Worm (Caenorhabditis elegans) whole organism, L2 larva: Measurements from ENCODE around the gene rha-2.

ENCODE experiments used
- C34F6.9 ChIP-seq: fragments of 150-350 bp; optimal IDR thresholded peaks from 2 replicates; lab custom pipeline; 2014; ENCODE audit warnings: missing biosample characterization, missing genetic modification characterization
- F13H6.1 ChIP-seq: sonication (generic microtip); optimal IDR thresholded peaks from 2 replicates; lab custom pipeline; 2016; ENCODE audit warnings: missing genetic modification characterization, missing compliant biosample characterization
- R02D3.7 ChIP-seq: fragments of 150-350 bp; optimal IDR thresholded peaks from 2 replicates; lab custom pipeline; 2014; ENCODE audit warnings: missing biosample characterization, missing genetic modification characterization
- ZK546.5 ChIP-seq: sonication (generic microtip); optimal IDR thresholded peaks from 2 replicates; lab custom pipeline; 2017; ENCODE audit warnings: missing biosample characterization, missing genetic modification characterization
- aly-2 ChIP-seq: fragments of 150-350 bp; optimal IDR thresholded peaks from 2 replicates; lab custom pipeline; 2014; ENCODE audit warnings: missing biosample characterization, missing genetic modification characterization
- ama-1 ChIP-seq: fragments of 150-350 bp; optimal IDR thresholded peaks from 2 replicates; lab custom pipeline; 2018; ENCODE audit warnings: inconsistent platforms
- blmp-1 ChIP-seq: sonication (generic microtip); optimal IDR thresholded peaks from 2 replicates; lab custom pipeline; 2017; ENCODE audit warnings: missing genetic modification characterization, mild to moderate bottlenecking, missing compliant biosample characterization, antibody characterized with exemption, moderate library complexity; ENCODE audit not compliant: insufficient read depth
- ceh-16 ChIP-seq: fragments of 150-350 bp; optimal IDR thresholded peaks from 2 replicates; lab custom pipeline; 2014; ENCODE audit warnings: missing biosample characterization, missing genetic modification characterization
- dmd-4 ChIP-seq: sonication (generic microtip); optimal IDR thresholded peaks from 2 replicates; lab custom pipeline; 2017; ENCODE audit warnings: missing biosample characterization, missing genetic modification characterization
- elt-3 ChIP-seq: sonication (generic microtip); optimal IDR thresholded peaks from 2 replicates; lab custom pipeline; 2017; ENCODE audit warnings: missing biosample characterization, missing genetic modification characterization
- gmeb-1 ChIP-seq: fragments of 150-350 bp; optimal IDR thresholded peaks from 2 replicates; lab custom pipeline; 2014; ENCODE audit warnings: missing biosample characterization, missing genetic modification characterization
- lin-13 ChIP-seq: fragments of 150-350 bp; optimal IDR thresholded peaks from 2 replicates; lab custom pipeline; 2014; ENCODE audit warnings: missing biosample characterization, missing genetic modification reagents, missing genetic modification characterization
- lin-39 ChIP-seq: fragments of 150-350 bp; optimal IDR thresholded peaks from 2 replicates; lab custom pipeline; 2014; ENCODE audit warnings: missing biosample characterization, missing genetic modification reagents, missing genetic modification characterization
- lsy-2 ChIP-seq, 2 experiments: fragments of 150-350 bp in 1 of 2; sonication (generic microtip) in 1 of 2; optimal IDR thresholded peaks; 2 replicates each; lab custom pipeline; 2014 to 2017; ENCODE audit warnings: missing biosample characterization in 2 of 2, missing genetic modification characterization in 2 of 2
- mab-5 ChIP-seq: fragments of 150-350 bp; optimal IDR thresholded peaks from 2 replicates; lab custom pipeline; 2014; ENCODE audit warnings: missing biosample characterization, missing genetic modification characterization
- mbf-1 ChIP-seq: sonication (generic microtip); optimal IDR thresholded peaks from 2 replicates; lab custom pipeline; 2017; ENCODE audit warnings: missing biosample characterization, missing genetic modification characterization
- mdl-1 ChIP-seq, 2 experiments: fragments of 150-350 bp in 1 of 2; sonication (generic microtip) in 1 of 2; optimal IDR thresholded peaks; 2 replicates each; lab custom pipeline; 2017; ENCODE audit warnings: missing biosample characterization in 2 of 2, missing genetic modification characterization in 2 of 2
- nhr-10 ChIP-seq: sonication (generic microtip); optimal IDR thresholded peaks from 2 replicates; lab custom pipeline; 2017; ENCODE audit warnings: missing biosample characterization, missing genetic modification characterization
- nhr-129 ChIP-seq: fragments of 150-350 bp; optimal IDR thresholded peaks from 2 replicates; lab custom pipeline; 2014; ENCODE audit warnings: missing biosample characterization, missing genetic modification characterization
- nhr-21 ChIP-seq: fragments of 150-350 bp; optimal IDR thresholded peaks from 2 replicates; lab custom pipeline; 2014; ENCODE audit warnings: missing biosample characterization, missing genetic modification characterization
- nhr-23 ChIP-seq: fragments of 150-350 bp; optimal IDR thresholded peaks from 2 replicates; lab custom pipeline; 2014; ENCODE audit warnings: missing biosample characterization, missing genetic modification reagents, missing genetic modification characterization
- nhr-237 ChIP-seq: fragments of 150-350 bp; optimal IDR thresholded peaks from 2 replicates; lab custom pipeline; 2014; ENCODE audit warnings: missing biosample characterization, missing genetic modification characterization
- nhr-25 ChIP-seq: fragments of 150-350 bp; sonication (generic microtip); optimal IDR thresholded peaks from 3 replicates; lab custom pipeline; 2014; ENCODE audit warnings: missing biosample characterization, missing genetic modification characterization
- nhr-6 ChIP-seq: fragments of 150-350 bp; optimal IDR thresholded peaks from 2 replicates; lab custom pipeline; 2014; ENCODE audit warnings: missing biosample characterization, missing genetic modification characterization
- peb-1 ChIP-seq: fragments of 150-350 bp; optimal IDR thresholded peaks from 2 replicates; lab custom pipeline; 2014; ENCODE audit warnings: missing biosample characterization, missing genetic modification characterization
- sem-4 ChIP-seq: fragments of 150-350 bp; optimal IDR thresholded peaks from 2 replicates; lab custom pipeline; 2014; ENCODE audit warnings: missing biosample characterization, missing genetic modification reagents, missing genetic modification characterization
- skn-1 ChIP-seq: sonication (generic microtip); optimal IDR thresholded peaks from 2 replicates; lab custom pipeline; 2017; ENCODE audit warnings: missing biosample characterization, missing genetic modification characterization
- sma-9 ChIP-seq, 2 experiments: fragments of 150-350 bp in 1 of 2; sonication (generic microtip) in 1 of 2; optimal IDR thresholded peaks; 2 replicates each; lab custom pipeline; 2014 to 2016; ENCODE audit warnings: missing genetic modification characterization in 2 of 2, mild to moderate bottlenecking in 1 of 2, missing biosample characterization in 1 of 2, missing compliant biosample characterization in 1 of 2, missing genetic modification reagents in 1 of 2, moderate library complexity in 1 of 2
- snpc-4 ChIP-seq: fragments of 150-350 bp; optimal IDR thresholded peaks from 2 replicates; lab custom pipeline; 2014; ENCODE audit warnings: missing biosample characterization, missing genetic modification characterization
- unc-39 ChIP-seq: fragments of 150-350 bp; optimal IDR thresholded peaks from 2 replicates; lab custom pipeline; 2014; ENCODE audit warnings: missing biosample characterization, missing genetic modification characterization
- unc-55 ChIP-seq: fragments of 150-350 bp; sonication (generic microtip); optimal IDR thresholded peaks from 3 replicates; lab custom pipeline; 2014; ENCODE audit warnings: missing biosample characterization, missing genetic modification reagents, missing genetic modification characterization
- unc-62 ChIP-seq: fragments of 150-350 bp; optimal IDR thresholded peaks from 2 replicates; lab custom pipeline; 2014; ENCODE audit warnings: missing biosample characterization, missing genetic modification reagents, missing genetic modification characterization
- zag-1 ChIP-seq: fragments of 150-350 bp; optimal IDR thresholded peaks from 2 replicates; lab custom pipeline; 2014; ENCODE audit warnings: missing biosample characterization, missing genetic modification characterization
- ztf-1 ChIP-seq: fragments of 200-800 bp; sonication (Bioruptor generic); conservative IDR thresholded peaks from 2 replicates; pipeline ENCODE4 v1.3.6; 2022; ENCODE audit warnings: missing genetic modification characterization, missing compliant biosample characterization
- ztf-11 ChIP-seq: sonication (generic microtip); optimal IDR thresholded peaks from 2 replicates; lab custom pipeline; 2017; ENCODE audit warnings: missing biosample characterization, missing genetic modification characterization
- ztf-4 ChIP-seq: fragments of 150-350 bp; optimal IDR thresholded peaks from 2 replicates; lab custom pipeline; 2014; ENCODE audit warnings: missing biosample characterization, missing genetic modification characterization

Gene rha-2

DNA sequence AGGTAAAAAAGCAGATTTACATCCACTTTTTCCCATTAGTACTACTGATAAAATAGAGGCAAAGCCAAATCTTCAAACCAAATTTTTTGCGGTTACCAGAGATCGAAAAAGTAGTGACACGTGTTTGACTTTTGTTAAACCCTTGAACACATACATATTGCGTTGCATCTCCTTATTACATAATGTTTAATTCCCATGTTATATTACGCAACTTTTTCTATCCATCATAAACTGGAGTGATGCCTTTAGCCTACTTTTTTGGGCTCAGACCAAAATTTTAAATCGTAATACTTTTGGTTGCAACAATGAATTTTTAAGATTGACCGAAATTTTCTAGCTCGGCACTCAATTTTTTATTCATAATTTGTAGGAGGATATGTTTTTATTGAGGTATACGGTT, 7.6 kb upstream of the rha-2 start:
- TF ChIP-seq skn-1 (tag; lab: Kevin White, UChicago): no peak
- no peak for TF ChIP-seq nhr-237
- no peak for TF ChIP-seq ztf-1 (GFP tag; lab: Robert Waterston, UW)
- TF ChIP-seq nhr-23 (tag; lab: Kevin White, UChicago): no peak
- TF ChIP-seq unc-39 (tag; lab: Kevin White, UChicago): no peak
- TF ChIP-seq ztf-4 (tag; lab: Kevin White, UChicago): no peak
- TF ChIP-seq ZK546.5: no peak
- no peak for TF ChIP-seq sma-9 (GFP tag; optimal IDR thresholded peaks at IDR 0.05; lab: Kevin White, UChicago)
- no peak for TF ChIP-seq sma-9 (tag; optimal IDR thresholded peaks at IDR 0.05; lab: Kevin White, UChicago)
- no peak for TF ChIP-seq unc-55 (GFP tag; lab: Kevin White, UChicago)
- TF ChIP-seq unc-62 (GFP tag; lab: Kevin White, UChicago): no peak
- TF ChIP-seq blmp-1 (tag; lab: Kevin White, UChicago): no peak
- TF ChIP-seq lin-39 (tag; lab: Kevin White, UChicago): no peak
- TF ChIP-seq mdl-1 (tag; optimal IDR thresholded peaks at IDR 0.05; lab: Kevin White, UChicago): no peak
- TF ChIP-seq aly-2: no peak
- no peak for TF ChIP-seq lin-13 (GFP tag; lab: Kevin White, UChicago)
- no peak for TF ChIP-seq C34F6.9
- TF ChIP-seq elt-3 (tag; lab: Kevin White, UChicago): no peak
- TF ChIP-seq nhr-21 (tag; lab: Kevin White, UChicago): no peak
- TF ChIP-seq nhr-129 (tag; lab: Kevin White, UChicago): no peak

ce11 chrIII:8621002-8621401, 6.6 kb upstream of the rha-2 start:
- TF ChIP-seq nhr-21 (tag; lab: Kevin White, UChicago) (no peak), gmeb-1 (tag; lab: Kevin White, UChicago) (no peak), sma-9 (GFP tag; optimal IDR thresholded peaks at IDR 0.05; lab: Kevin White, UChicago) (no peak), sma-9 (tag; optimal IDR thresholded peaks at IDR 0.05; lab: Kevin White, UChicago) (no peak), snpc-4 (tag; lab: Kevin White, UChicago) (no peak), blmp-1 (tag; lab: Kevin White, UChicago) (no peak), dmd-4 (no peak), unc-39 (tag; lab: Kevin White, UChicago) (no peak), nhr-25 (tag; lab: Kevin White, UChicago) (peak; percentile 58), lsy-2 (tag; optimal IDR thresholded peaks at IDR 0.05; lab: Kevin White, UChicago) (peak in 1 of 2 experiments; percentile 14), peb-1 (tag; lab: Kevin White, UChicago) (no peak), aly-2 (no peak), nhr-129 (tag; lab: Kevin White, UChicago) (no peak), ceh-16 (tag; lab: Kevin White, UChicago) (no peak), mbf-1 (tag; lab: Kevin White, UChicago) (no peak), unc-55 (GFP tag; lab: Kevin White, UChicago) (no peak)

- TF ChIP-seq lin-39 (tag; lab: Kevin White, UChicago): no peak
- no peak for TF ChIP-seq nhr-129 (tag; lab: Kevin White, UChicago)
- no peak for TF ChIP-seq nhr-25 (tag; lab: Kevin White, UChicago)
- TF ChIP-seq nhr-10 (tag; lab: Kevin White, UChicago): no peak
- no peak for TF ChIP-seq skn-1 (tag; lab: Kevin White, UChicago)
- TF ChIP-seq peb-1 (tag; lab: Kevin White, UChicago): no peak
- no peak for TF ChIP-seq C34F6.9
- TF ChIP-seq lsy-2 (tag; optimal IDR thresholded peaks at IDR 0.05; lab: Kevin White, UChicago): no peak
- no peak for TF ChIP-seq unc-55 (GFP tag; lab: Kevin White, UChicago)
- no peak for TF ChIP-seq nhr-6
Measured at ce11 chrIII:8620259-8620658, 5.9 kb upstream of the rha-2 start.

ce11 chrIII:8618412-8618960, 4.1 kb upstream of the rha-2 start, which contains the start of gene C13G5.2:
Gene C13G5.2, minus strand, starts transcription at chrIII:8618462.
- TF ChIP-seq mbf-1 (tag; lab: Kevin White, UChicago) (no peak), ztf-4 (tag; lab: Kevin White, UChicago) (no peak), F13H6.1 (tag; lab: Kevin White, UChicago) (no peak), ZK546.5 (no peak), blmp-1 (tag; lab: Kevin White, UChicago) (no peak), unc-55 (GFP tag; lab: Kevin White, UChicago) (no peak), ztf-11 (tag; lab: Kevin White, UChicago) (no peak), zag-1 (tag; lab: Kevin White, UChicago) (no peak), mab-5 (tag; lab: Kevin White, UChicago) (no peak), sem-4 (no peak), unc-39 (tag; lab: Kevin White, UChicago) (no peak), ama-1 (lab: Kevin White, UChicago) (no peak), lsy-2 (tag; optimal IDR thresholded peaks at IDR 0.05; lab: Kevin White, UChicago) (no peak), ztf-1 (GFP tag; lab: Robert Waterston, UW) (no peak), unc-62 (GFP tag; lab: Kevin White, UChicago) (no peak), R02D3.7 (tag; lab: Kevin White, UChicago) (no peak), skn-1 (tag; lab: Kevin White, UChicago) (no peak), snpc-4 (tag; lab: Kevin White, UChicago) (no peak)
